Fruit fly (Drosophila melanogaster): ENCODE measurements around the gene Rab27.

The Rab27 gene

DNA sequence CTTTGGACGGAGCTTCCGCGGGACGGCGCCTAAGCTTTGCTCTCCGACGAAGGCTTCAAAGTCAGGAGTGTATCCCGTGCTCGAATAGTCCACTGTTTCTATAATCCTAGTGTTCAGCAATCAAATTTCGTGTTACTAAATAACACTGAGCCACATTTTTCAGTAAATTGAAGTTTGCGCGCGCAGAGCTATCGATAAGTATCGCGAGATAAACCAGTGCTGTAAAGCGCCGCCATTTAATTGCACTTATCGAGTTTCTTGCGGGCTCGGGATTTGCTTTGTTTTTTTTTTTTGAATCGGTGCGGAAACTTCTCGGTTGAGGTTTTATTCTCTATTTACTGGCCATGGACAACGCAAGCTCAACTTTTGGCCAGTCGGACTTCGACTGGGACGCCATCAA lies at the start of gene Rab27, which contains the start of gene mei-38 (continued):
- TF ChIP-seq Rx (GFP tag; IDR thresholded peaks at IDR 0.05) = no peak
- TF ChIP-seq Atf-2 (GFP tag; optimal IDR thresholded peaks at IDR 0.05) = no peak
- TF ChIP-seq CG7357 (GFP tag; IDR thresholded peaks at IDR 0.05) = no peak
- no peak for TF ChIP-seq Doc2 (GFP tag; IDR thresholded peaks at IDR 0.05)
- TF ChIP-seq CG6175 (GFP tag; IDR thresholded peaks at IDR 0.05) = no peak
- TF ChIP-seq crol (GFP tag; IDR thresholded peaks at IDR 0.05) = no peak
- peak; percentile 33; the same call in 1 of the 2 replicates for TF ChIP-seq ato (GFP tag; IDR thresholded peaks at IDR 0.05; ENCODE audit: partially characterized antibody)
- TF ChIP-seq CG17328 (GFP tag; IDR thresholded peaks at IDR 0.05) = no peak
- TF ChIP-seq Max (GFP tag; optimal IDR thresholded peaks at IDR 0.05) = no peak
- no peak for TF ChIP-seq Dek (tag; optimal IDR thresholded peaks at IDR 0.05)
- TF ChIP-seq CG10431 (GFP tag; optimal IDR thresholded peaks at IDR 0.05) = no peak
- no peak for TF ChIP-seq D19A (tag; optimal IDR thresholded peaks at IDR 0.05)
- TF ChIP-seq insv (GFP tag; optimal IDR thresholded peaks at IDR 0.05) = no peak
- 0 out of 3 replicates have a peak, but pooled peaks have one; percentile 14 for TF ChIP-seq Dbx (GFP tag; IDR thresholded peaks at IDR 0.05)
- no peak for TF ChIP-seq CG13775 (GFP tag; optimal IDR thresholded peaks at IDR 0.05)
- no peak for TF ChIP-seq CG16815 (GFP tag; optimal IDR thresholded peaks at IDR 0.05)
- TF ChIP-seq salm (tag; optimal IDR thresholded peaks at IDR 0.05) = no peak
- no peak for TF ChIP-seq MESR4 (GFP tag; optimal IDR thresholded peaks at IDR 0.05)
- TF ChIP-seq D (optimal IDR thresholded peaks at IDR 0.05) = no peak
- TF ChIP-seq D (GFP tag; optimal IDR thresholded peaks at IDR 0.05) = no peak
- TF ChIP-seq Six4 (GFP tag; optimal IDR thresholded peaks at IDR 0.05) = no peak
- no peak for TF ChIP-seq bsh (GFP tag; optimal IDR thresholded peaks at IDR 0.05)
- no peak for TF ChIP-seq Eip74EF (GFP tag; optimal IDR thresholded peaks at IDR 0.05)
- TF ChIP-seq z (GFP tag; IDR thresholded peaks at IDR 0.05) = no peak
- TF ChIP-seq Fer3 (tag; optimal IDR thresholded peaks at IDR 0.05) = no peak
- peak; percentile 32 for TF ChIP-seq Antp (GFP tag; optimal IDR thresholded peaks at IDR 0.05)
- TF ChIP-seq ci (GFP tag; IDR thresholded peaks at IDR 0.05) = no peak
- TF ChIP-seq tap (tag; optimal IDR thresholded peaks at IDR 0.05) = no peak
- no peak for TF ChIP-seq pfk (GFP tag; optimal IDR thresholded peaks at IDR 0.05)
- TF ChIP-seq BEAF-32 (GFP tag; optimal IDR thresholded peaks at IDR 0.05) = peak; percentile 80
- TF ChIP-seq phol (tag; optimal IDR thresholded peaks at IDR 0.05) = peak; percentile 48
- TF ChIP-seq caup (GFP tag; optimal IDR thresholded peaks at IDR 0.05; ENCODE audit: severe bottlenecking) = peak; percentile 22
- TF ChIP-seq sqz (GFP tag; optimal IDR thresholded peaks at IDR 0.05) = no peak
- TF ChIP-seq so (GFP tag; IDR thresholded peaks at IDR 0.05) = no peak
- no peak for TF ChIP-seq chif (GFP tag; optimal IDR thresholded peaks at IDR 0.05)
- no peak for TF ChIP-seq PHDP (tag; optimal IDR thresholded peaks at IDR 0.05)
- TF ChIP-seq CG18476 (GFP tag; optimal IDR thresholded peaks at IDR 0.05) = no peak
- no peak for TF ChIP-seq CG8388 (GFP tag; optimal IDR thresholded peaks at IDR 0.05)
- no peak for TF ChIP-seq pb (GFP tag; optimal IDR thresholded peaks at IDR 0.05)
- no peak for TF ChIP-seq CG10959 (GFP tag; IDR thresholded peaks at IDR 0.05)
- TF ChIP-seq maf-S (GFP tag; optimal IDR thresholded peaks at IDR 0.05) = no peak
- TF ChIP-seq CG8765 (GFP tag; IDR thresholded peaks at IDR 0.05) = no peak
- TF ChIP-seq klu (GFP tag; IDR thresholded peaks at IDR 0.05) = no peak
- peak; percentile 18 for TF ChIP-seq lilli (GFP tag; optimal IDR thresholded peaks at IDR 0.05)
- peak; percentile 64 for TF ChIP-seq Rfx (GFP tag; IDR thresholded peaks at IDR 0.05)
- no peak for TF ChIP-seq Hmr (GFP tag; optimal IDR thresholded peaks at IDR 0.05)
- TF ChIP-seq CG6791 (GFP tag; IDR thresholded peaks at IDR 0.05; ENCODE audit: partially characterized antibody) = peak; percentile 74
- peak; percentile 17 for TF ChIP-seq CG12155 (GFP tag; optimal IDR thresholded peaks at IDR 0.05)
- TF ChIP-seq CG4360 (GFP tag; IDR thresholded peaks at IDR 0.05) = no peak
- peak; percentile 13 for TF ChIP-seq CG3163 (GFP tag; optimal IDR thresholded peaks at IDR 0.05)
- TF ChIP-seq her (GFP tag; optimal IDR thresholded peaks at IDR 0.05) = peak; percentile 54
- no peak for TF ChIP-seq CG8924 (tag; optimal IDR thresholded peaks at IDR 0.05)

Data from whole organism, embryonic.